Worm (Caenorhabditis elegans): Measurements from ENCODE around the gene dlat-1.

ce11 chrV:14411989-14412388 lies 35.1 kb downstream of the dlat-1 start:
- TF ChIP-seq nhr-237 (tag; optimal IDR thresholded peaks at IDR 0.05) (no peak), spr-3 (GFP tag; optimal IDR thresholded peaks at IDR 0.05) (no peak), nhr-77 (tag; optimal IDR thresholded peaks at IDR 0.05) (no peak), Y5F2A.4 (GFP tag; optimal IDR thresholded peaks at IDR 0.05) (no peak), nhr-11 (tag; optimal IDR thresholded peaks at IDR 0.05) (no peak), php-3 (GFP tag; IDR thresholded peaks at IDR 0.05) (no peak), lin-39 (tag; optimal IDR thresholded peaks at IDR 0.05) (no peak)

All from whole organism, L4 larva.